Worm (Caenorhabditis elegans): ENCODE results near the gene cyp-14A3.

DNA sequence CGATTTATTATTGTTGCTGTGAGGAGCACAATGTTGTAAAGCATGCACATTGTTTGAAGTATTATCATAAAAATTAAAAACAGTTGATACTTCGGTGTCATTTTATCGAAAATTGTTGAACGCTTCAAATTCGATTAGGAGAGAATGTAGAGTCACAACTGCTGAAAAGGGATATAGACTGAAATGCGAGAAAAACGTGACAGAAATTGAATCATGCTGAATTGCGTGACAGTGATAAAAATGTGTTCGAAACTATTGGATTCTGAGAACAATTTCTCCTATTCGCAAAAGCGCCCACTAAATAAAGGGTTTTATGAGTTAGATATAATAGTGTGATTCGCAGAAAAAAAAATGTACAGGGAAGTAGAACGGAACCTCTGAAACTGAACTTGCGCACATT, 34.7 kb upstream of the cyp-14A3 start, which contains the start of gene srxa-8:
- TF ChIP-seq sptf-1 (tag; optimal IDR thresholded peaks at IDR 0.05) = no peak
- no peak for TF ChIP-seq lsy-2 (tag; optimal IDR thresholded peaks at IDR 0.05)
- TF ChIP-seq nhr-28 (tag; optimal IDR thresholded peaks at IDR 0.05) = no peak
- TF ChIP-seq lin-13 (tag; optimal IDR thresholded peaks at IDR 0.05) = no peak
- TF ChIP-seq flh-1 (GFP tag; optimal IDR thresholded peaks at IDR 0.05) = no peak
- no peak for TF ChIP-seq ztf-11 (tag; optimal IDR thresholded peaks at IDR 0.05)
- TF ChIP-seq sem-2 (GFP tag; optimal IDR thresholded peaks at IDR 0.05) = no peak
- no peak for TF ChIP-seq unc-62 (GFP tag; optimal IDR thresholded peaks at IDR 0.05)
- TF ChIP-seq elt-3 (tag; optimal IDR thresholded peaks at IDR 0.05) = no peak
- no peak for TF ChIP-seq cnd-1 (tag; optimal IDR thresholded peaks at IDR 0.05)
